Fruit fly (Drosophila melanogaster) whole organism, embryonic: Measurements from ENCODE around the gene CG13074.

Experiments
- Bgb ChIP-seq: fragments of 200-800 bp; sonication (Bioruptor generic); IDR thresholded peaks from 2 replicates; pipeline ENCODE4 v1.3.6; 2022; ENCODE audit warnings: missing biosample characterization, missing genetic modification characterization; ENCODE audit not compliant: partially characterized antibody
- CG11093 ChIP-seq: fragments of 200-800 bp; sonication (Bioruptor generic); IDR thresholded peaks from 3 replicates; pipeline ENCODE4 v1.3.6; 2022; ENCODE audit warnings: missing biosample characterization, missing genetic modification characterization
- CG11695 ChIP-seq: fragments of 200-800 bp; sonication (Bioruptor generic); IDR thresholded peaks from 3 replicates; pipeline ENCODE4 v1.3.6; 2022; ENCODE audit warnings: missing biosample characterization, missing genetic modification characterization
- CG12104 ChIP-seq: fragments of 200-800 bp; sonication (Bioruptor generic); optimal IDR thresholded peaks from 3 replicates; lab custom pipeline; 2016; ENCODE audit warnings: missing biosample characterization, missing genetic modification characterization
- CG13775 ChIP-seq: fragments of 200-800 bp; sonication (Bioruptor generic); optimal IDR thresholded peaks from 3 replicates; lab custom pipeline; 2017; ENCODE audit warnings: missing biosample characterization, mild to moderate bottlenecking, missing genetic modification characterization
- CG14014 ChIP-seq: fragments of 200-800 bp; sonication (Bioruptor generic); IDR thresholded peaks from 2 replicates; pipeline ENCODE4 v1.3.6; 2022; ENCODE audit warnings: missing biosample characterization, missing genetic modification characterization
- CG14441 ChIP-seq: fragments of 200-800 bp; sonication (Bioruptor generic); IDR thresholded peaks from 2 replicates; pipeline ENCODE4 v1.3.6; 2022; ENCODE audit warnings: missing biosample characterization, missing genetic modification characterization
- CG1603 ChIP-seq: fragments of 200-800 bp; sonication (Bioruptor generic); optimal IDR thresholded peaks from 2 replicates; lab custom pipeline; 2019; ENCODE audit warnings: missing biosample characterization, mild to moderate bottlenecking, missing genetic modification characterization, moderate library complexity
- CG17568 ChIP-seq: fragments of 200-800 bp; sonication (Bioruptor generic); optimal IDR thresholded peaks from 2 replicates; lab custom pipeline; 2018; ENCODE audit warnings: missing biosample characterization, mild to moderate bottlenecking, missing genetic modification characterization, moderate library complexity
- CG18476 ChIP-seq: fragments of 200-800 bp; sonication (Bioruptor generic); optimal IDR thresholded peaks from 2 replicates; lab custom pipeline; 2016; ENCODE audit warnings: missing biosample characterization, mild to moderate bottlenecking, missing genetic modification characterization
- CG2116 ChIP-seq: fragments of 200-800 bp; sonication (Bioruptor generic); optimal IDR thresholded peaks from 3 replicates; lab custom pipeline; 2018; ENCODE audit warnings: missing biosample characterization, mild to moderate bottlenecking, missing genetic modification characterization
- CG2199 ChIP-seq: fragments of 200-800 bp; sonication (Bioruptor generic); IDR thresholded peaks from 3 replicates; pipeline ENCODE4 v1.3.6; 2022; ENCODE audit warnings: missing biosample characterization, missing genetic modification characterization
- CG31224 ChIP-seq: fragments of 200-800 bp; sonication (Bioruptor generic); IDR thresholded peaks from 2 replicates; pipeline ENCODE4 v1.3.6; 2022; ENCODE audit warnings: missing biosample characterization, missing genetic modification characterization
- CG31441 ChIP-seq: fragments of 200-800 bp; sonication (Bioruptor generic); IDR thresholded peaks from 2 replicates; pipeline ENCODE4 v1.3.6; 2022; ENCODE audit warnings: missing biosample characterization, missing genetic modification characterization
- CG32767 ChIP-seq: fragments of 200-800 bp; sonication (Bioruptor generic); IDR thresholded peaks from 2 replicates; pipeline ENCODE4 v1.3.6; 2022; ENCODE audit warnings: missing biosample characterization, missing genetic modification characterization
- CG3407 ChIP-seq: fragments of 200-800 bp; sonication (Bioruptor generic); optimal IDR thresholded peaks from 2 replicates; lab custom pipeline; 2018; ENCODE audit warnings: missing biosample characterization, mild to moderate bottlenecking, missing genetic modification characterization
- CG4617 ChIP-seq: fragments of 200-800 bp; sonication (Bioruptor generic); optimal IDR thresholded peaks from 3 replicates; lab custom pipeline; 2016; ENCODE audit warnings: missing biosample characterization, missing genetic modification characterization, borderline replicate concordance
- CG5953 ChIP-seq: fragments of 200-800 bp; sonication (Bioruptor generic); IDR thresholded peaks from 2 replicates; pipeline ENCODE4 v1.3.6; 2022; ENCODE audit warnings: missing biosample characterization, missing genetic modification characterization
- CG9437 ChIP-seq: fragments of 200-800 bp; sonication (Bioruptor generic); optimal IDR thresholded peaks from 2 replicates; lab custom pipeline; 2018; ENCODE audit warnings: missing biosample characterization, mild to moderate bottlenecking, missing genetic modification characterization
- CG9797 ChIP-seq: fragments of 200-800 bp; sonication (Bioruptor generic); optimal IDR thresholded peaks from 3 replicates; lab custom pipeline; 2018; ENCODE audit warnings: missing biosample characterization, mild to moderate bottlenecking, missing genetic modification characterization
- CG9817 ChIP-seq: fragments of 200-800 bp; sonication (Bioruptor generic); optimal IDR thresholded peaks from 2 replicates; lab custom pipeline; 2018; ENCODE audit warnings: missing biosample characterization, mild to moderate bottlenecking, missing genetic modification characterization, moderate library complexity
- D19B ChIP-seq: fragments of 200-800 bp; sonication (Bioruptor generic); optimal IDR thresholded peaks from 2 replicates; lab custom pipeline; 2017; ENCODE audit warnings: missing biosample characterization, mild to moderate bottlenecking, missing genetic modification characterization
- Deaf1 ChIP-seq: fragments of 200-800 bp; optimal IDR thresholded peaks from 3 replicates; lab custom pipeline; 2019; ENCODE audit warnings: missing biosample characterization, mild to moderate bottlenecking, missing genetic modification characterization, moderate library complexity
- Dp ChIP-seq: fragments of 200-800 bp; sonication (Bioruptor generic); optimal IDR thresholded peaks from 2 replicates; lab custom pipeline; 2018; ENCODE audit warnings: missing biosample characterization, mild to moderate bottlenecking, missing genetic modification characterization, moderate library complexity
- Eip74EF ChIP-seq, 2 experiments: fragments of 200-800 bp in 1 of 2; fragments of >200 bp in 1 of 2; sonication (Bioruptor generic) in 1 of 2; optimal IDR thresholded peaks; 2 replicates each; lab custom pipeline; 2017 to 2019; ENCODE audit warnings: missing biosample characterization in 2 of 2, missing genetic modification characterization in 2 of 2, mild to moderate bottlenecking in 1 of 2, moderate library complexity in 1 of 2
- Fer1 ChIP-seq: fragments of 200-800 bp; sonication (Bioruptor generic); optimal IDR thresholded peaks from 2 replicates; lab custom pipeline; 2017; ENCODE audit warnings: missing biosample characterization, mild to moderate bottlenecking, missing genetic modification characterization
- GATAe ChIP-seq: fragments of 200-800 bp; sonication (Bioruptor generic); conservative IDR thresholded peaks from 2 replicates; pipeline ENCODE4 v1.3.6; 2022; ENCODE audit warnings: missing biosample characterization, missing genetic modification characterization
- Hey ChIP-seq: fragments of 200-800 bp; sonication (Bioruptor generic); optimal IDR thresholded peaks from 3 replicates; lab custom pipeline; 2018; ENCODE audit warnings: missing biosample characterization, mild to moderate bottlenecking, missing genetic modification characterization
- Hr78 ChIP-seq, 2 experiments: fragments of 200-800 bp in 1 of 2; fragments of >200 bp in 1 of 2; sonication (Bioruptor generic) in 1 of 2; optimal IDR thresholded peaks; 2 replicates each; lab custom pipeline; 2017 to 2019; ENCODE audit warnings: missing biosample characterization in 2 of 2, missing genetic modification characterization in 2 of 2, mild to moderate bottlenecking in 1 of 2, moderate library complexity in 1 of 2
- Vsx1 ChIP-seq: fragments of 200-800 bp; sonication (Bioruptor generic); optimal IDR thresholded peaks from 2 replicates; lab custom pipeline; 2017; ENCODE audit warnings: missing biosample characterization, mild to moderate bottlenecking, missing genetic modification characterization, missing genetic modification reagents
- YL-1 ChIP-seq: fragments of 200-800 bp; sonication (Bioruptor generic); optimal IDR thresholded peaks from 3 replicates; lab custom pipeline; 2017; ENCODE audit warnings: missing biosample characterization, mild to moderate bottlenecking, missing genetic modification characterization
- crc ChIP-seq: fragments of 200-800 bp; sonication (Bioruptor generic); optimal IDR thresholded peaks from 2 replicates; lab custom pipeline; 2016; ENCODE audit warnings: missing biosample characterization, missing genetic modification characterization
- dmrt99B ChIP-seq: fragments of 200-800 bp; sonication (Bioruptor generic); optimal IDR thresholded peaks from 2 replicates; lab custom pipeline; 2018; ENCODE audit warnings: missing biosample characterization, mild to moderate bottlenecking, missing genetic modification characterization, moderate library complexity
- fd3F ChIP-seq: fragments of 200-800 bp; sonication (Bioruptor generic); optimal IDR thresholded peaks from 2 replicates; lab custom pipeline; 2018; ENCODE audit warnings: missing biosample characterization, mild to moderate bottlenecking, missing genetic modification characterization, moderate library complexity
- fu2 ChIP-seq: fragments of 200-800 bp; sonication (Bioruptor generic); optimal IDR thresholded peaks from 2 replicates; lab custom pipeline; 2016; ENCODE audit warnings: missing biosample characterization, missing genetic modification characterization
- insv ChIP-seq, 2 experiments: fragments of 200-800 bp; sonication (Bioruptor generic); optimal IDR thresholded peaks; 3 replicates each; lab custom pipeline; 2016 to 2018; ENCODE audit warnings: missing biosample characterization in 2 of 2, missing genetic modification characterization in 2 of 2
- kah ChIP-seq: fragments of 200-800 bp; sonication (Bioruptor generic); optimal IDR thresholded peaks from 2 replicates; lab custom pipeline; 2018; ENCODE audit warnings: missing biosample characterization, mild to moderate bottlenecking, missing genetic modification characterization
- kay ChIP-seq: fragments of 200-800 bp; sonication (Bioruptor generic); optimal IDR thresholded peaks from 2 replicates; lab custom pipeline; 2016; ENCODE audit warnings: missing biosample characterization, missing genetic modification characterization
- nom ChIP-seq: fragments of 200-800 bp; sonication (Bioruptor generic); optimal IDR thresholded peaks from 2 replicates; lab custom pipeline; 2017; ENCODE audit warnings: missing biosample characterization, missing genetic modification characterization, mild to moderate bottlenecking, moderate library complexity, missing genetic modification reagents
- pfk ChIP-seq: fragments of 200-800 bp; sonication (Bioruptor generic); optimal IDR thresholded peaks from 2 replicates; lab custom pipeline; 2018; ENCODE audit warnings: missing biosample characterization, mild to moderate bottlenecking, missing genetic modification characterization, moderate library complexity
- phol ChIP-seq: fragments of 200-800 bp; sonication (Bioruptor generic); optimal IDR thresholded peaks from 3 replicates; lab custom pipeline; 2018; ENCODE audit warnings: missing biosample characterization, mild to moderate bottlenecking, missing genetic modification characterization, moderate library complexity
- pzg ChIP-seq: fragments of 200-800 bp; sonication (Bioruptor generic); optimal IDR thresholded peaks from 3 replicates; lab custom pipeline; 2018; ENCODE audit warnings: missing biosample characterization, mild to moderate bottlenecking, missing genetic modification characterization, moderate library complexity
- sc ChIP-seq, 3 experiments: fragments of >200 bp in 2 of 3; fragments of 200-800 bp in 1 of 3; sonication (Bioruptor generic) in 1 of 3; optimal IDR thresholded peaks; 2 replicates in 2 of 3; 3 replicates in 1 of 3; lab custom pipeline; 2017; ENCODE audit warnings: mild to moderate bottlenecking in 1 of 3, missing biosample characterization in 1 of 3, missing genetic modification characterization in 1 of 3, missing genetic modification reagents in 1 of 3
- schlank ChIP-seq: fragments of 200-800 bp; sonication (Bioruptor generic); optimal IDR thresholded peaks from 2 replicates; lab custom pipeline; 2018; ENCODE audit warnings: missing biosample characterization, mild to moderate bottlenecking, missing genetic modification characterization
- sob ChIP-seq: fragments of 200-800 bp; sonication (Bioruptor generic); IDR thresholded peaks from 2 replicates; pipeline ENCODE4 v1.3.6; 2022; ENCODE audit warnings: missing biosample characterization, missing genetic modification characterization
- sug ChIP-seq: fragments of 200-800 bp; optimal IDR thresholded peaks from 2 replicates; lab custom pipeline; 2019; ENCODE audit warnings: missing biosample characterization, mild to moderate bottlenecking, missing genetic modification characterization, moderate library complexity
- unc-4 ChIP-seq: fragments of 200-800 bp; sonication (Bioruptor generic); IDR thresholded peaks from 2 replicates; pipeline ENCODE4 v1.3.6; 2022; ENCODE audit warnings: missing biosample characterization, missing genetic modification characterization; ENCODE audit not compliant: partially characterized antibody

CG13074 gene

dm6 chr3L:16052145-16053025 is 44.9 kb downstream of the CG13074 start (continued):
- TF ChIP-seq D19B (GFP tag; lab: Kevin White, UChicago) (no peak), Eip74EF (GFP tag; optimal IDR thresholded peaks at IDR 0.05; lab: Kevin White, UChicago) (peak; percentile 8 to 89), sob (GFP tag; lab: Robert Waterston, UW) (no peak), Hey (tag; lab: Kevin White, UChicago) (no peak), CG12104 (GFP tag; lab: Kevin White, UChicago) (peak; percentile 6), CG13775 (GFP tag; lab: Kevin White, UChicago) (no peak), schlank (no peak), Dp (GFP tag; lab: Kevin White, UChicago) (no peak), CG11093 (GFP tag; lab: Robert Waterston, UW) (no peak), kay (GFP tag; lab: Kevin White, UChicago) (no peak), nom (GFP tag; lab: Kevin White, UChicago) (peak; percentile 36), CG14441 (no peak), Fer1 (GFP tag; lab: Kevin White, UChicago) (peak; percentile 1), kah (GFP tag; lab: Kevin White, UChicago) (peak; percentile 39), fd3F (no peak), CG18476 (GFP tag; lab: Kevin White, UChicago) (no peak), CG17568 (GFP tag; lab: Kevin White, UChicago) (peak; percentile 16), GATAe (peak; percentile 17; the same call in 1 of the 2 replicates), CG11695 (GFP tag; lab: Robert Waterston, UW) (no peak), CG9437 (GFP tag; lab: Kevin White, UChicago) (no peak), sug (tag; lab: Kevin White, UChicago) (peak; percentile 16), insv (GFP tag; optimal IDR thresholded peaks at IDR 0.05; lab: Kevin White, UChicago) (no peak), CG14014 (GFP tag; lab: Robert Waterston, UW) (no peak), unc-4 (GFP tag; lab: Robert Waterston, UW) (no peak), fu2 (GFP tag; lab: Kevin White, UChicago) (no peak), CG31224 (GFP tag; lab: Robert Waterston, UW) (no peak), CG4617 (peak; percentile 31), CG32767 (peak; percentile 32; the same call in 1 of the 2 replicates), pfk (GFP tag; lab: Kevin White, UChicago) (no peak), CG31441 (GFP tag; lab: Robert Waterston, UW) (no peak), CG9797 (no peak), CG5953 (GFP tag; lab: Robert Waterston, UW) (no peak), CG2199 (GFP tag; lab: Robert Waterston, UW) (no peak; the same call in 2 of the 3 replicates), sc (optimal IDR thresholded peaks at IDR 0.05; lab: Kevin White, UChicago) (no peak), sc (GFP tag; optimal IDR thresholded peaks at IDR 0.05; lab: Kevin White, UChicago) (no peak), pzg (no peak), Vsx1 (GFP tag; lab: Kevin White, UChicago) (peak; percentile 26), YL-1 (GFP tag; lab: Kevin White, UChicago) (peak; percentile 12), CG9817 (tag; lab: Kevin White, UChicago) (no peak), Bgb (peak; percentile 17; the same call in 1 of the 2 replicates), crc (no peak), Deaf1 (tag; lab: Kevin White, UChicago) (no peak), phol (tag; lab: Kevin White, UChicago) (no peak), dmrt99B (tag; lab: Kevin White, UChicago) (no peak), CG1603 (tag; lab: Kevin White, UChicago) (no peak), Hr78 (GFP tag; optimal IDR thresholded peaks at IDR 0.05; lab: Kevin White, UChicago) (no peak), CG3407 (GFP tag; lab: Kevin White, UChicago) (no peak), CG2116 (GFP tag; lab: Kevin White, UChicago) (no peak)
